Worm (Caenorhabditis elegans) whole organism, L4 larva: ENCODE results near the gene eef-1B.2.

Experiments used
- F26F4.8 ChIP-seq: fragments of 200-800 bp; sonication (Bioruptor generic); conservative IDR thresholded peaks from 2 replicates; pipeline ENCODE4 v1.3.6; 2022; ENCODE audit warnings: missing genetic modification characterization, missing compliant biosample characterization
- F37D6.2 ChIP-seq: sonication (generic microtip); optimal IDR thresholded peaks from 2 replicates; lab custom pipeline; 2016; ENCODE audit warnings: mild to moderate bottlenecking, missing genetic modification characterization, missing compliant biosample characterization
- Y48G9A.11 ChIP-seq: fragments of 200-800 bp; sonication (Bioruptor generic); IDR thresholded peaks from 2 replicates; pipeline ENCODE4 v1.3.6; 2022; ENCODE audit warnings: missing genetic modification reagents, missing genetic modification characterization, missing compliant biosample characterization
- ZK337.2 ChIP-seq: fragments of 200-800 bp; sonication (Bioruptor generic); IDR thresholded peaks from 2 replicates; pipeline ENCODE4 v1.3.6; 2022; ENCODE audit warnings: missing genetic modification reagents, missing genetic modification characterization, missing compliant biosample characterization
- ZK546.5 ChIP-seq, 2 experiments: sonication (generic microtip); optimal IDR thresholded peaks; 2 replicates each; lab custom pipeline; 2017; ENCODE audit warnings: missing biosample characterization in 2 of 2, missing genetic modification characterization in 2 of 2
- ama-1 ChIP-seq: fragments of 150-350 bp; optimal IDR thresholded peaks from 2 replicates; lab custom pipeline; 2014; ENCODE audit warnings: inconsistent platforms, mixed read lengths
- ceh-20 ChIP-seq: fragments of 200-800 bp; sonication (Bioruptor generic); IDR thresholded peaks from 2 replicates; pipeline ENCODE4 v1.3.6; 2022; ENCODE audit warnings: missing genetic modification reagents, missing genetic modification characterization, missing compliant biosample characterization
- ceh-62 ChIP-seq: sonication (generic microtip); optimal IDR thresholded peaks from 2 replicates; lab custom pipeline; 2017; ENCODE audit warnings: missing biosample characterization, missing genetic modification characterization
- ctbp-1 ChIP-seq: fragments of 200-800 bp; sonication (Bioruptor generic); IDR thresholded peaks from 2 replicates; pipeline ENCODE4 v1.3.6; 2022; ENCODE audit warnings: missing genetic modification reagents, missing genetic modification characterization, missing compliant biosample characterization
- daf-16 ChIP-seq, 3 experiments: sonication (generic microtip); optimal IDR thresholded peaks; 2 replicates each; lab custom pipeline; 2016 to 2017; ENCODE audit warnings: missing genetic modification characterization in 3 of 3, missing genetic modification reagents in 3 of 3, mild to moderate bottlenecking in 2 of 3, missing compliant biosample characterization in 2 of 3, missing biosample characterization in 1 of 3, moderate library complexity in 1 of 3
- daf-19 ChIP-seq: fragments of 200-800 bp; sonication (Bioruptor generic); conservative IDR thresholded peaks from 2 replicates; pipeline ENCODE4 v1.3.6; 2022; ENCODE audit warnings: missing genetic modification characterization, missing compliant biosample characterization
- dmd-6 ChIP-seq: fragments of 200-800 bp; sonication (Bioruptor generic); IDR thresholded peaks from 2 replicates; pipeline ENCODE4 v1.3.6; 2022; ENCODE audit warnings: missing genetic modification reagents, missing genetic modification characterization, missing compliant biosample characterization
- dmd-9 ChIP-seq: fragments of 200-800 bp; sonication (Bioruptor generic); IDR thresholded peaks from 2 replicates; pipeline ENCODE4 v1.3.6; 2022; ENCODE audit warnings: missing genetic modification reagents, missing genetic modification characterization, missing compliant biosample characterization
- dpl-1 ChIP-seq: fragments of 150-350 bp; optimal IDR thresholded peaks from 2 replicates; lab custom pipeline; 2014; ENCODE audit warnings: missing biosample characterization, missing genetic modification reagents, missing genetic modification characterization
- dve-1 ChIP-seq: sonication (generic microtip); optimal IDR thresholded peaks from 2 replicates; lab custom pipeline; 2017; ENCODE audit warnings: antibody characterized with exemption, mild to moderate bottlenecking, missing genetic modification characterization, missing compliant biosample characterization; ENCODE audit not compliant: insufficient read depth
- fos-1 ChIP-seq: fragments of 150-350 bp; optimal IDR thresholded peaks from 2 replicates; lab custom pipeline; 2014; ENCODE audit warnings: missing biosample characterization, missing genetic modification characterization
- hlh-11 ChIP-seq: fragments of 200-800 bp; sonication (Bioruptor generic); optimal IDR thresholded peaks from 2 replicates; lab custom pipeline; 2018; ENCODE audit warnings: mild to moderate bottlenecking, missing genetic modification characterization, missing compliant biosample characterization
- hlh-30 ChIP-seq: sonication (generic microtip); optimal IDR thresholded peaks from 2 replicates; lab custom pipeline; 2017; ENCODE audit warnings: antibody characterized with exemption, mild to moderate bottlenecking, missing genetic modification characterization, missing compliant biosample characterization; ENCODE audit not compliant: insufficient read depth
- hmg-1.1 ChIP-seq: fragments of 200-800 bp; sonication (Bioruptor generic); IDR thresholded peaks from 2 replicates; pipeline ENCODE4 v1.3.6; 2022; ENCODE audit warnings: missing genetic modification reagents, missing genetic modification characterization, missing compliant biosample characterization
- jun-1 ChIP-seq: fragments of 150-350 bp; optimal IDR thresholded peaks from 2 replicates; lab custom pipeline; 2014; ENCODE audit warnings: missing biosample characterization, missing genetic modification reagents, missing genetic modification characterization
- lin-13 ChIP-seq: fragments of 150-350 bp; optimal IDR thresholded peaks from 2 replicates; lab custom pipeline; 2014; ENCODE audit warnings: missing biosample characterization, missing genetic modification reagents, missing genetic modification characterization
- madf-9 ChIP-seq: fragments of 200-800 bp; sonication (Bioruptor generic); conservative IDR thresholded peaks from 2 replicates; pipeline ENCODE4 v1.3.6; 2022; ENCODE audit warnings: missing genetic modification reagents, missing genetic modification characterization, missing compliant biosample characterization
- mdt-29 ChIP-seq: fragments of 200-800 bp; sonication (Bioruptor generic); IDR thresholded peaks from 2 replicates; pipeline ENCODE4 v1.3.6; 2022; ENCODE audit warnings: missing genetic modification reagents, missing genetic modification characterization, missing compliant biosample characterization
- mep-1 ChIP-seq: fragments of 150-350 bp; sonication (generic microtip); optimal IDR thresholded peaks from 3 replicates; lab custom pipeline; 2014; ENCODE audit warnings: missing biosample characterization, missing genetic modification characterization
- mxl-2 ChIP-seq: fragments of 200-800 bp; sonication (Bioruptor generic); conservative IDR thresholded peaks from 2 replicates; pipeline ENCODE4 v1.3.6; 2022; ENCODE audit warnings: missing genetic modification reagents, missing genetic modification characterization, missing compliant biosample characterization
- mxl-3 ChIP-seq: fragments of 200-800 bp; sonication (Bioruptor generic); optimal IDR thresholded peaks from 2 replicates; lab custom pipeline; 2018; ENCODE audit warnings: mild to moderate bottlenecking, missing genetic modification characterization, missing compliant biosample characterization
- nhr-102 ChIP-seq: sonication (generic microtip); optimal IDR thresholded peaks from 2 replicates; lab custom pipeline; 2016; ENCODE audit warnings: mild to moderate bottlenecking, missing genetic modification characterization, moderate library complexity, missing compliant biosample characterization
- nhr-11 ChIP-seq: fragments of 150-350 bp; optimal IDR thresholded peaks from 2 replicates; lab custom pipeline; 2014; ENCODE audit warnings: missing biosample characterization, missing genetic modification characterization
- nhr-237 ChIP-seq: sonication (generic microtip); optimal IDR thresholded peaks from 2 replicates; lab custom pipeline; 2017; ENCODE audit warnings: missing biosample characterization, missing genetic modification characterization
- nhr-41 ChIP-seq: fragments of 200-800 bp; sonication (Bioruptor generic); IDR thresholded peaks from 2 replicates; pipeline ENCODE4 v1.3.6; 2022; ENCODE audit warnings: missing genetic modification reagents, missing genetic modification characterization, missing compliant biosample characterization
- nhr-6 ChIP-seq: fragments of 150-350 bp; optimal IDR thresholded peaks from 2 replicates; lab custom pipeline; 2014; ENCODE audit warnings: missing biosample characterization, missing genetic modification characterization
- pha-4 ChIP-seq, 2 experiments: fragments of 150-350 bp in 1 of 2; fragments of 200-800 bp in 1 of 2; sonication (Bioruptor generic) in 1 of 2; IDR thresholded peaks in 1 of 2; optimal IDR thresholded peaks in 1 of 2; 2 replicates each; pipeline versions ENCODE4 v1.3.6 to Lab custom; 2014 to 2022; ENCODE audit warnings: missing genetic modification characterization in 2 of 2, missing genetic modification reagents in 2 of 2, missing biosample characterization in 1 of 2, missing compliant biosample characterization in 1 of 2
- php-3 ChIP-seq: fragments of 200-800 bp; sonication (Bioruptor generic); IDR thresholded peaks from 2 replicates; pipeline ENCODE4 v1.3.6; 2022; ENCODE audit warnings: missing genetic modification reagents, missing genetic modification characterization, missing compliant biosample characterization
- rbr-2 ChIP-seq: sonication (generic microtip); optimal IDR thresholded peaks from 2 replicates; lab custom pipeline; 2016; ENCODE audit warnings: missing genotype, missing genetic modification characterization, missing compliant biosample characterization
- saeg-2 ChIP-seq: fragments of 200-800 bp; sonication (Bioruptor generic); IDR thresholded peaks from 2 replicates; pipeline ENCODE4 v1.3.6; 2022; ENCODE audit warnings: missing genetic modification reagents, missing genetic modification characterization, missing compliant biosample characterization
- snpc-1.2 ChIP-seq: fragments of 200-800 bp; sonication (Bioruptor generic); IDR thresholded peaks from 2 replicates; pipeline ENCODE4 v1.3.6; 2022; ENCODE audit warnings: missing genetic modification reagents, missing genetic modification characterization, missing compliant biosample characterization
- tra-1 ChIP-seq: fragments of 200-800 bp; sonication (Bioruptor generic); IDR thresholded peaks from 2 replicates; pipeline ENCODE4 v1.3.6; 2022; ENCODE audit warnings: missing genetic modification reagents, missing genetic modification characterization, missing compliant biosample characterization
- unc-130 ChIP-seq: sonication (generic microtip); optimal IDR thresholded peaks from 2 replicates; lab custom pipeline; 2016; ENCODE audit warnings: missing genetic modification reagents, missing genetic modification characterization, missing compliant biosample characterization
- unc-62 ChIP-seq, 3 experiments: fragments of 150-350 bp in 1 of 3; sonication (generic microtip); optimal IDR thresholded peaks in 2 of 3; peaks in 1 of 3; 1 replicate in 1 of 3; 2 replicates in 2 of 3; lab custom pipeline; 2014 to 2017; ENCODE audit warnings: missing biosample characterization in 3 of 3, missing genetic modification characterization in 3 of 3, missing genetic modification reagents in 3 of 3, missing genotype in 1 of 3
- vab-7 ChIP-seq: fragments of 200-800 bp; sonication (Bioruptor generic); IDR thresholded peaks from 2 replicates; pipeline ENCODE4 v1.3.6; 2022; ENCODE audit warnings: missing genetic modification reagents, missing genetic modification characterization, missing compliant biosample characterization
- zfp-3 ChIP-seq: fragments of 200-800 bp; sonication (Bioruptor generic); conservative IDR thresholded peaks from 2 replicates; pipeline ENCODE4 v1.3.6; 2022; ENCODE audit warnings: missing genetic modification reagents, missing genetic modification characterization, missing compliant biosample characterization
- ztf-7 ChIP-seq: fragments of 150-350 bp; optimal IDR thresholded peaks from 2 replicates; lab custom pipeline; 2014; ENCODE audit warnings: missing biosample characterization, missing genetic modification characterization

eef-1B.2 gene

ce11 chrIV:15039477-15039876 is 2.3 kb downstream of the eef-1B.2 start, which contains the start of gene hrpu-1 (continued):
- TF ChIP-seq ZK337.2 (GFP tag; lab: Robert Waterston, UW) (no peak), saeg-2 (GFP tag; lab: Robert Waterston, UW) (no peak), ztf-7 (tag; lab: Kevin White, UChicago) (peak; percentile 90), F37D6.2 (tag; lab: Kevin White, UChicago) (peak; percentile 55), jun-1 (tag; lab: Kevin White, UChicago) (peak; percentile 50), ama-1 (peak; percentile 67), nhr-102 (tag; lab: Kevin White, UChicago) (peak; percentile 75), fos-1 (tag; lab: Kevin White, UChicago) (no peak), lin-13 (GFP tag; lab: Kevin White, UChicago) (peak; percentile 48), nhr-6 (tag; lab: Kevin White, UChicago) (peak; percentile 90), zfp-3 (peak; percentile 75; the same call in 1 of the 2 replicates), unc-130 (GFP tag; lab: Kevin White, UChicago) (peak; percentile 43), daf-16 (GFP tag; optimal IDR thresholded peaks at IDR 0.05; lab: Kevin White, UChicago) (peak in 1 of 2 experiments; percentile 13), daf-16 (tag; optimal IDR thresholded peaks at IDR 0.05; lab: Kevin White, UChicago) (peak; percentile 34), ctbp-1 (0 out of 2 replicates have a peak, but pooled peaks have one; percentile 40), hmg-1.1 (peak; percentile 77), pha-4 (GFP tag; IDR thresholded peaks at IDR 0.05; lab: Robert Waterston, UW) (peak; percentile 60; the same call in 1 of the 2 replicates), pha-4 (tag; optimal IDR thresholded peaks at IDR 0.05; lab: Kevin White, UChicago) (peak; percentile 90), dmd-6 (peak; percentile 62), hlh-30 (tag; lab: Kevin White, UChicago) (peak; percentile 88), F26F4.8 (GFP tag; lab: Robert Waterston, UW) (no peak), php-3 (no peak), Y48G9A.11 (GFP tag; lab: Robert Waterston, UW) (peak; percentile 71), snpc-1.2 (GFP tag; lab: Robert Waterston, UW) (peak; percentile 95), mxl-2 (no peak), dve-1 (peak; percentile 91), unc-62 (GFP tag; optimal IDR thresholded peaks at IDR 0.05 in 1 of 2; lab: Kevin White, UChicago) (peak in 1 of 2 experiments; percentile 58), unc-62 (tag; optimal IDR thresholded peaks at IDR 0.05; lab: Kevin White, UChicago) (no peak), nhr-11 (tag; lab: Kevin White, UChicago) (peak; percentile 57), ZK546.5 (tag; optimal IDR thresholded peaks at IDR 0.05; lab: Kevin White, UChicago) (no peak), ceh-62 (tag; lab: Kevin White, UChicago) (no peak), ceh-20 (GFP tag; lab: Robert Waterston, UW) (0 out of 2 replicates have a peak, but pooled peaks have one; percentile 51), tra-1 (no peak), rbr-2 (peak; percentile 77), mxl-3 (GFP tag; lab: Kevin White, UChicago) (no peak), nhr-41 (GFP tag; lab: Robert Waterston, UW) (no peak), madf-9 (GFP tag; lab: Robert Waterston, UW) (0 out of 2 replicates have a peak, but pooled peaks have one; percentile 20), daf-19 (GFP tag; lab: Robert Waterston, UW) (no peak), mep-1 (tag; lab: Kevin White, UChicago) (peak; percentile 80), dpl-1 (peak; percentile 95), mdt-29 (GFP tag; lab: Robert Waterston, UW) (no peak), dmd-9 (GFP tag; lab: Robert Waterston, UW) (0 out of 2 replicates have a peak, but pooled peaks have one; percentile 44), nhr-237 (tag; lab: Kevin White, UChicago) (peak; percentile 31), vab-7 (GFP tag; lab: Robert Waterston, UW) (peak; percentile 38; the same call in 1 of the 2 replicates), hlh-11 (peak; percentile 64)
